Worm (Caenorhabditis elegans): Measurements from ENCODE around the gene F23F1.4.

Gene F23F1.4

DNA sequence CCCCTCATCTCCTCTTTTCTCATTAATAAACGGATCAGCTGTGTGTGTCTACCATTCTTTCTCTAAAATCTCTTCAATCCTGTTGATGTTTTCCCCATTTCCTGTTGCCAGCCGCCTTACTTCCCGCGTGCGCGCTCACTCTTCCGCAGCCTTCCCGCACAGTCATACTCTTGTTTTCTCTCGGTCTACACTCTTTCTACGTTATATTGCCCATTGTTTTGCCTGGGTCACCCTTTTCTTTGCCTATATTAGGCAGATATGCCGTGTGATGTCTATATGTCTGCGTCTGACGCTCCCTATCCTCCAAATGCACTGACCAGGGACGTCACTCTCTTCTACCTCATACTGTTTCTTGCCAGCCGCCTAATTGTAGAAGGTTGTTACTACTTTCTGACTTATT lies 38.1 kb upstream of the F23F1.4 start:
- TF ChIP-seq nhr-237 (tag; optimal IDR thresholded peaks at IDR 0.05), result peak; percentile 50
- peak; percentile 65 for TF ChIP-seq cnd-1 (tag; optimal IDR thresholded peaks at IDR 0.05)
- no peak for TF ChIP-seq ceh-43 (GFP tag; optimal IDR thresholded peaks at IDR 0.05)
- no peak for TF ChIP-seq flh-1 (GFP tag; optimal IDR thresholded peaks at IDR 0.05)
- TF ChIP-seq mls-2 (tag; optimal IDR thresholded peaks at IDR 0.05), result peak; percentile 72
- no peak for TF ChIP-seq lin-32 (GFP tag; optimal IDR thresholded peaks at IDR 0.05)
- peak; percentile 72 for TF ChIP-seq ztf-11 (tag; optimal IDR thresholded peaks at IDR 0.05)
- peak; percentile 20 for TF ChIP-seq unc-62 (GFP tag; optimal IDR thresholded peaks at IDR 0.05)
- peak; percentile 16 for TF ChIP-seq ces-1 (GFP tag; optimal IDR thresholded peaks at IDR 0.05)
- TF ChIP-seq lsy-2 (tag; optimal IDR thresholded peaks at IDR 0.05), result no peak
- peak; percentile 91 for TF ChIP-seq ham-2 (GFP tag; optimal IDR thresholded peaks at IDR 0.05)
- TF ChIP-seq mep-1 (tag; optimal IDR thresholded peaks at IDR 0.05), result peak; percentile 64
- no peak for TF ChIP-seq unc-39 (tag; optimal IDR thresholded peaks at IDR 0.05)
- TF ChIP-seq drap-1 (GFP tag; optimal IDR thresholded peaks at IDR 0.05), result peak; percentile 47
- TF ChIP-seq sem-2 (GFP tag; optimal IDR thresholded peaks at IDR 0.05), result no peak
- peak; percentile 9 for TF ChIP-seq tbx-8 (GFP tag; optimal IDR thresholded peaks at IDR 0.05)
- TF ChIP-seq nhr-28 (tag; optimal IDR thresholded peaks at IDR 0.05), result no peak
- TF ChIP-seq zip-8 (tag; optimal IDR thresholded peaks at IDR 0.05), result no peak
- TF ChIP-seq snpc-4 (tag; optimal IDR thresholded peaks at IDR 0.05), result no peak
- TF ChIP-seq ceh-83 (GFP tag; optimal IDR thresholded peaks at IDR 0.05), result no peak
- TF ChIP-seq mab-5 (tag; optimal IDR thresholded peaks at IDR 0.05), result no peak
- TF ChIP-seq pha-4 (tag; optimal IDR thresholded peaks at IDR 0.05), result peak; percentile 82
- no peak for TF ChIP-seq elt-1 (tag; optimal IDR thresholded peaks at IDR 0.05; ENCODE audit: borderline replicate concordance, insufficient read depth)
- TF ChIP-seq lin-13 (tag; optimal IDR thresholded peaks at IDR 0.05), result peak; percentile 17
- TF ChIP-seq nhr-2 (tag; optimal IDR thresholded peaks at IDR 0.05), result peak; percentile 75
- TF ChIP-seq blmp-1 (tag; optimal IDR thresholded peaks at IDR 0.05), result peak; percentile 38
- TF ChIP-seq nhr-12 (tag; optimal IDR thresholded peaks at IDR 0.05), result no peak
- peak; percentile 60 for TF ChIP-seq elt-3 (tag; optimal IDR thresholded peaks at IDR 0.05)
- no peak for TF ChIP-seq ceh-39 (tag; optimal IDR thresholded peaks at IDR 0.05)
- TF ChIP-seq unc-120 (tag; optimal IDR thresholded peaks at IDR 0.05; ENCODE audit: poor library complexity, severe bottlenecking), result peak; percentile 78
- no peak for TF ChIP-seq nhr-76 (tag; optimal IDR thresholded peaks at IDR 0.05)
- TF ChIP-seq sptf-1 (tag; optimal IDR thresholded peaks at IDR 0.05), result peak; percentile 63
- TF ChIP-seq hlh-1 (tag; optimal IDR thresholded peaks at IDR 0.05), result peak; percentile 35
- no peak for TF ChIP-seq M03D4.4 (tag; optimal IDR thresholded peaks at IDR 0.05)

DNA sequence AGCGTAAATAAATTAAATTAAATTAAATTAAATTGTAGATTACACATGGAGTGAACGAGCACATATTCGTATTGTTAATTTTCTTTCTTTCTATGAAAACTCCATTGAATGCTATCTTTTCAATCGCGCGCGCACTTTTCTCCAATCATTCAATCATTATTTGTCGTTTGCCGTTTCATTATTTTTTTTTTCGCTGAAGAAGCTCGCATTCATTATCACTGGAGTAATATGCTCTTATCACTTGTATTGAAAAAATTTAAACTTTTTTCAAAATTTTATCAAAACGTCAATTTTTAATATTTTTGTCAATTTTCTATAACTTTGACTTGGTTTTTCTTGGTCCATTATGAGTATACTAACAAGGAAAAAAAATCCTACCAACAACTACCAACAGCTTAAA lies 37.3 kb upstream of the F23F1.4 start:
- TF ChIP-seq zip-8 (tag; optimal IDR thresholded peaks at IDR 0.05) (no peak), ceh-83 (GFP tag; optimal IDR thresholded peaks at IDR 0.05) (no peak), tbx-8 (GFP tag; optimal IDR thresholded peaks at IDR 0.05) (no peak), lsy-2 (tag; optimal IDR thresholded peaks at IDR 0.05) (no peak), nhr-12 (tag; optimal IDR thresholded peaks at IDR 0.05) (no peak), flh-1 (GFP tag; optimal IDR thresholded peaks at IDR 0.05) (no peak), pha-4 (tag; optimal IDR thresholded peaks at IDR 0.05) (no peak), mab-5 (tag; optimal IDR thresholded peaks at IDR 0.05) (no peak), ces-1 (GFP tag; optimal IDR thresholded peaks at IDR 0.05) (no peak), snpc-4 (tag; optimal IDR thresholded peaks at IDR 0.05) (no peak), lin-32 (GFP tag; optimal IDR thresholded peaks at IDR 0.05) (no peak), sptf-1 (tag; optimal IDR thresholded peaks at IDR 0.05) (no peak), ceh-43 (GFP tag; optimal IDR thresholded peaks at IDR 0.05) (no peak), sem-2 (GFP tag; optimal IDR thresholded peaks at IDR 0.05) (no peak), nhr-2 (tag; optimal IDR thresholded peaks at IDR 0.05) (no peak), nhr-28 (tag; optimal IDR thresholded peaks at IDR 0.05) (no peak), lin-13 (tag; optimal IDR thresholded peaks at IDR 0.05) (no peak), hlh-1 (tag; optimal IDR thresholded peaks at IDR 0.05) (no peak)

- TF ChIP-seq elt-1 (tag; optimal IDR thresholded peaks at IDR 0.05; ENCODE audit: borderline replicate concordance, insufficient read depth) (no peak), pha-4 (tag; optimal IDR thresholded peaks at IDR 0.05) (no peak), ces-1 (GFP tag; optimal IDR thresholded peaks at IDR 0.05) (no peak), cnd-1 (tag; optimal IDR thresholded peaks at IDR 0.05) (no peak), unc-39 (tag; optimal IDR thresholded peaks at IDR 0.05) (no peak), ceh-39 (tag; optimal IDR thresholded peaks at IDR 0.05) (no peak), lin-32 (GFP tag; optimal IDR thresholded peaks at IDR 0.05) (no peak), mab-5 (tag; optimal IDR thresholded peaks at IDR 0.05) (no peak), M03D4.4 (tag; optimal IDR thresholded peaks at IDR 0.05) (no peak), elt-3 (tag; optimal IDR thresholded peaks at IDR 0.05) (no peak), ceh-83 (GFP tag; optimal IDR thresholded peaks at IDR 0.05) (no peak), ceh-43 (GFP tag; optimal IDR thresholded peaks at IDR 0.05) (no peak), nhr-76 (tag; optimal IDR thresholded peaks at IDR 0.05) (no peak)
These were observed 32.8 kb upstream of the F23F1.4 start, which contains the start of gene C23H3.2 for ce11 chrII:61013-61412. C23H3.2 (plus strand) TSS chrII:61313.
